Fruit fly (Drosophila melanogaster) S2 (cell line): ENCODE data around the gene Ipp.

ENCODE experiments used
- CG8478 ChIP-seq: fragments of >200 bp; optimal IDR thresholded peaks from 2 replicates; lab custom pipeline; 2018
- CTCF ChIP-seq, 2 experiments: fragments of >200 bp; optimal IDR thresholded peaks; 2 replicates each; lab custom pipeline; 2018

dm6 chr3R:13909065-13909464 is 49.5 kb upstream of the Ipp start:
- TF ChIP-seq CG8478 (lab: Kevin White, UChicago) (no peak), CTCF (optimal IDR thresholded peaks at IDR 0.05; lab: Kevin White, UChicago) (no peak)
